Fruit fly (Drosophila melanogaster): ENCODE measurements around the gene Pbp95.

DNA sequence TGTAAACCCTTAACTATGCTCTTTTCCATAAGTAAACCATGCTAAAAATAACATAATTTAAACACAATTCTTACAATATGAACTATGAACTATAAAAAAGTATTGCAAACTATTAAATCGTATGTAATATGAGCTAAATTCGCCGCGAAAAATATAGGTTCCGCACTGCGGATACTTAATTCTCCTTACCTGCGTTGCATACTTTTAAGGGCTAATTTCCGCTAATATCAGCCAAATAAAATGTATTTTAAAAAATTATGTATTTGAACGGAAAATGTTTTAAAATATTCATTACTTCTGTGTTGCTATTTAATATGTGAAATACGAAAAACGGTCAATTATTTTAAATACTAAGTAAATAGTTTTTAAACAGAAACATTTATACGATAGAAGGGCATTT lies 46.2 kb upstream of the Pbp95 start, which contains the start of gene dsx:
- TF ChIP-seq fd59A (GFP tag; optimal IDR thresholded peaks at IDR 0.05) (peak; percentile 30), Hr39 (GFP tag; optimal IDR thresholded peaks at IDR 0.05) (no peak), CG6276 (GFP tag; optimal IDR thresholded peaks at IDR 0.05) (no peak), Ets96B (tag; optimal IDR thresholded peaks at IDR 0.05) (no peak), CG34406 (GFP tag; optimal IDR thresholded peaks at IDR 0.05) (no peak), CG15336 (GFP tag; IDR thresholded peaks at IDR 0.05) (no peak), eg (GFP tag; IDR thresholded peaks at IDR 0.05) (no peak), vri (GFP tag; optimal IDR thresholded peaks at IDR 0.05) (no peak), CG16779 (tag; optimal IDR thresholded peaks at IDR 0.05) (no peak), OdsH (GFP tag; optimal IDR thresholded peaks at IDR 0.05) (peak; percentile 6), Blimp-1 (GFP tag; optimal IDR thresholded peaks at IDR 0.05) (no peak)
